Worm (Caenorhabditis elegans): Measurements from ENCODE around the gene Y53C12A.3.
A peak's percentile ranks its signal among the peaks of the same experiment; 100 is the strongest.

Y53C12A.3 gene

DNA sequence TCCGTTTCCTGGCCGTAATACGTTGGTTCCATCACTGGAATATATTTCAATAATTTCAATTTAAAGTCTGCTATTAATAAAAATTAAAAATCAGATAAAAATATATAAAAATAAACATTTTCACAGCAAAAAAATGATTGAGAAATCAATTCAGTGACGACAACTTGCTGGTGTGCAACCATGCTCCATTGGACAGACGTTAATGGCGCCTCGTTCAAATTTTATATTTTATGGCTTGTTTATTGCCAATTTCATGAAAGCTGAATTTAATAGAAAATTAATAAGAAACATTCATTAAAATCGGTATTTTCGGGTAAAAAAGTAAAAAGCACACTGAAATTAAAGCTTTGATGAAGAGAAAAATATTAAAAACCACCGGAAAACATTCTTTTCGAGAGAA, at the start of gene Y53C12A.3:
TSS of gene Y53C12A.3 (minus strand) at position 34 of the 400 bp plus-strand sequence.
- TF ChIP-seq lsy-2 (tag; optimal IDR thresholded peaks at IDR 0.05), result peak in 1 of 2 experiments; percentile 81
- TF ChIP-seq nhr-111 (GFP tag; optimal IDR thresholded peaks at IDR 0.05), result no peak
- no peak for TF ChIP-seq hmg-1.1 (GFP tag; IDR thresholded peaks at IDR 0.05)
- peak; percentile 89 for TF ChIP-seq dpl-1 (GFP tag; optimal IDR thresholded peaks at IDR 0.05)
- no peak for TF ChIP-seq zip-11 (GFP tag; IDR thresholded peaks at IDR 0.05)
- TF ChIP-seq mep-1 (tag; optimal IDR thresholded peaks at IDR 0.05), result peak; percentile 12
- peak; percentile 88 for TF ChIP-seq lin-38 (GFP tag; IDR thresholded peaks at IDR 0.05)
- TF ChIP-seq tag-97 (GFP tag; IDR thresholded peaks at IDR 0.05), result no peak
- no peak for TF ChIP-seq lim-7 (GFP tag; IDR thresholded peaks at IDR 0.05)
- no peak for TF ChIP-seq nhr-42 (GFP tag; IDR thresholded peaks at IDR 0.05)
- peak; percentile 51 for TF ChIP-seq hlh-30 (tag; optimal IDR thresholded peaks at IDR 0.05; ENCODE audit: insufficient read depth)
- no peak for TF ChIP-seq madf-5 (GFP tag; IDR thresholded peaks at IDR 0.05)
- TF ChIP-seq nhr-6 (tag; optimal IDR thresholded peaks at IDR 0.05), result peak; percentile 18
- TF ChIP-seq nhr-28 (tag; optimal IDR thresholded peaks at IDR 0.05), result peak; percentile 6
- no peak for TF ChIP-seq zip-2 (tag; optimal IDR thresholded peaks at IDR 0.05)
- TF ChIP-seq F10B5.3 (tag; optimal IDR thresholded peaks at IDR 0.05), result no peak
- no peak for TF ChIP-seq mdl-1 (tag; optimal IDR thresholded peaks at IDR 0.05)
- no peak for TF ChIP-seq pqm-1 (tag; optimal IDR thresholded peaks at IDR 0.05)
- TF ChIP-seq dmd-9 (GFP tag; IDR thresholded peaks at IDR 0.05), result no peak
- peak; percentile 70 for TF ChIP-seq mes-2 (tag; optimal IDR thresholded peaks at IDR 0.05; ENCODE audit: poor library complexity, severe bottlenecking)
- TF ChIP-seq T20F7.1 (GFP tag; optimal IDR thresholded peaks at IDR 0.05), result peak; percentile 34

DNA sequence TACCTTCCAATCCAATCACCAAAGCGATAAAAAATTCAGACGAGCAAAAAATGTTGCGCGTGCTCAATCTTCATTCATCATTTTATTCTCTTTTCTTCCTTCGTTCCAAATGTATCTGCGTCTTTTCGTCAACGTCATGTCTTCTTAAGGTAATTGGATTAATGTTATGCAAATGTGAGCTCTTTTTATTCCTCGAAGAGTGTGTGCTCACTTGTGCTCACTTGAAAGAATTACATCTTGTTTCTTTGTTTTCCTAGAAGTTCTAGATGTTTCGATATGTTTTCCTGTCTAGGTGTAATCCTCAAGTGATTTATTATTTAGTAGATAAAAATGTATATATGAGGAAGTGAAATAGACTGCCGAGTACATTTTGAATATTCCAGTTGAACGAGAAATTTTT, 49.4 kb upstream of the Y53C12A.3 start:
- no peak for TF ChIP-seq egl-43 (GFP tag; IDR thresholded peaks at IDR 0.05)
- no peak for TF ChIP-seq hlh-30 (tag; optimal IDR thresholded peaks at IDR 0.05; ENCODE audit: insufficient read depth)
- TF ChIP-seq egl-27 (tag; optimal IDR thresholded peaks at IDR 0.05), result no peak
- TF ChIP-seq tra-1 (GFP tag; IDR thresholded peaks at IDR 0.05), result no peak
- no peak for TF ChIP-seq ceh-32 (tag; optimal IDR thresholded peaks at IDR 0.05; ENCODE audit: poor library complexity)
- no peak for TF ChIP-seq pqm-1 (tag; optimal IDR thresholded peaks at IDR 0.05)
- no peak for TF ChIP-seq nhr-237 (tag; optimal IDR thresholded peaks at IDR 0.05)
- TF ChIP-seq aha-1 (tag), result no peak
- no peak for TF ChIP-seq unc-39 (tag; optimal IDR thresholded peaks at IDR 0.05)

DNA sequence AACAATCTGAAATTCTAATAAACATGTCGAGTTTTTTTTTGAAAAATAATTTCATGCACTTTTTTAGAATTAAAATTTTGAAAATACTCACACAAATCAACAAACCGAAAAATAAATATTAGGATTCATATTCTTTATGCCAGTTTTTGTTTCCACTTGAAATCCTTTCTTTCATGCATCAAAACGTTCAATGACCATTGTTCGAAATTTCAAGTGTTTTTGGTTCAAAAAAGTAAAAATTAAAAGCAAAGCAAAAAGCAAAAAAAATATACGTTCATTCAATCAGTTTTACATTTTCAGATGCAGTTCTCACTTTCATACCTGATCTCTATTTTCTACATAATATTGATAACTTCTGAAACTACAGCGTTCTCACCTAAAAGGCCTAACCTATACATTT, 47.7 kb upstream of the Y53C12A.3 start, which contains the start of gene ZK1321.1:
TSS of gene ZK1321.1 (plus strand) at position 301 of the 400 bp plus-strand sequence.
- no peak for TF ChIP-seq attf-4 (tag; optimal IDR thresholded peaks at IDR 0.05)
- no peak for TF ChIP-seq daf-8 (GFP tag; IDR thresholded peaks at IDR 0.05)

DNA sequence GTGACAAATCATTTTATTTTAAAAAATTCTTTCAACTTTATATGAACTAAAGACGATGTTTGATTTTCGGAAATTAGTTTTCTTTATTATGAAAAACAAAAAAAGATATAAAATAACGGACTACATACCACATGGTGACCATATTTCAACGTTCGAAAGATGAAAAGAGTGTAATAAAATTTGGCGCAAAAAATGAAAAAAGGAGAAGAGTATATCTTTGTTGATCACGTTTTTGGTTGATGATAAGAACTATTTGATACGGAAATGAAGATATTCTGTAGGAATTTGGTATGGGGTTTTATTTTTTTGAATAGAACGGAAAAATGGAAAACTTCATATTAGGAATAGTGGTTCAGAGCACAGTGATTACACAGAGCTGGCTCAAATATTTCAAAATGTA, 47.0 kb upstream of the Y53C12A.3 start, which contains the start of gene Y53C12B.7:
TSS of gene Y53C12B.7 (minus strand) at position 163 of the 400 bp plus-strand sequence.
- TF ChIP-seq snpc-1.2 (GFP tag; IDR thresholded peaks at IDR 0.05), result no peak
- TF ChIP-seq dmd-6 (GFP tag; IDR thresholded peaks at IDR 0.05), result peak; percentile 29
- TF ChIP-seq tra-1 (GFP tag; IDR thresholded peaks at IDR 0.05), result no peak
- no peak for TF ChIP-seq lin-39 (tag; optimal IDR thresholded peaks at IDR 0.05)
- TF ChIP-seq nhr-42 (GFP tag; IDR thresholded peaks at IDR 0.05), result no peak
- no peak for TF ChIP-seq nhr-237 (tag; optimal IDR thresholded peaks at IDR 0.05)
- TF ChIP-seq nhr-111 (GFP tag; optimal IDR thresholded peaks at IDR 0.05), result no peak
- no peak for TF ChIP-seq php-3 (GFP tag; IDR thresholded peaks at IDR 0.05)
- TF ChIP-seq ctbp-1 (GFP tag; IDR thresholded peaks at IDR 0.05), result no peak
- no peak for TF ChIP-seq skn-1 (tag; optimal IDR thresholded peaks at IDR 0.05)
- no peak for TF ChIP-seq aly-2 (tag; optimal IDR thresholded peaks at IDR 0.05)
- no peak for TF ChIP-seq set-16 (GFP tag; IDR thresholded peaks at IDR 0.05)
- no peak for TF ChIP-seq nhr-41 (GFP tag; IDR thresholded peaks at IDR 0.05)
- no peak for TF ChIP-seq fkh-10 (GFP tag; optimal IDR thresholded peaks at IDR 0.05)
- peak; percentile 24 for TF ChIP-seq cey-2 (tag; optimal IDR thresholded peaks at IDR 0.05; ENCODE audit: borderline replicate concordance, insufficient read depth)
- TF ChIP-seq mxl-3 (GFP tag; optimal IDR thresholded peaks at IDR 0.05), result peak; percentile 29
- TF ChIP-seq lin-38 (GFP tag; IDR thresholded peaks at IDR 0.05), result no peak
- no peak for TF ChIP-seq mdl-1 (tag; optimal IDR thresholded peaks at IDR 0.05)
